Worm (Caenorhabditis elegans): ENCODE measurements around the gene C14A6.12.

The C14A6.12 gene

ce11 chrV:18161228-18161627 is 1.2 kb downstream of the C14A6.12 start, which contains the start of gene C14A6.13:
Gene C14A6.13 (minus strand): TSS chrV:18161328.
- TF ChIP-seq sox-2 (GFP tag; IDR thresholded peaks at IDR 0.05) (no peak), F13H6.1 (tag; optimal IDR thresholded peaks at IDR 0.05) (no peak), ets-4 (tag; optimal IDR thresholded peaks at IDR 0.05) (no peak), ahr-1 (tag; optimal IDR thresholded peaks at IDR 0.05) (no peak), C08G9.2 (tag; optimal IDR thresholded peaks at IDR 0.05) (no peak), pha-2 (tag; optimal IDR thresholded peaks at IDR 0.05) (no peak), hlh-30 (tag; optimal IDR thresholded peaks at IDR 0.05; ENCODE audit: insufficient read depth) (no peak), gmeb-2 (tag; optimal IDR thresholded peaks at IDR 0.05) (no peak), mec-3 (tag; optimal IDR thresholded peaks at IDR 0.05; ENCODE audit: borderline replicate concordance) (no peak), C38D4.7 (GFP tag; optimal IDR thresholded peaks at IDR 0.05) (no peak), lim-6 (tag; optimal IDR thresholded peaks at IDR 0.05) (no peak)

ce11 chrV:18158172-18158571 is 4.3 kb downstream of the C14A6.12 start:
- TF ChIP-seq eyg-1 (tag; optimal IDR thresholded peaks at IDR 0.05) (no peak), ztf-16 (tag; optimal IDR thresholded peaks at IDR 0.05) (no peak), pha-2 (tag; optimal IDR thresholded peaks at IDR 0.05) (no peak), che-1 (tag; optimal IDR thresholded peaks at IDR 0.05) (no peak), sdc-2 (tag; optimal IDR thresholded peaks at IDR 0.05) (no peak), ceh-34 (tag; optimal IDR thresholded peaks at IDR 0.05) (no peak), pqm-1 (tag; optimal IDR thresholded peaks at IDR 0.05) (no peak)

ce11 chrV:18157707-18158106 is 4.8 kb downstream of the C14A6.12 start, which contains the start of gene clec-48:
Gene clec-48 (plus strand): TSS chrV:18158026.
- TF ChIP-seq ceh-14 (tag; optimal IDR thresholded peaks at IDR 0.05) (no peak), nfya-1 (tag; optimal IDR thresholded peaks at IDR 0.05) (no peak), pha-2 (tag; optimal IDR thresholded peaks at IDR 0.05) (no peak), sox-2 (GFP tag; IDR thresholded peaks at IDR 0.05) (no peak), odd-2 (tag; optimal IDR thresholded peaks at IDR 0.05) (no peak), ceh-19 (GFP tag; optimal IDR thresholded peaks at IDR 0.05) (no peak), lim-6 (tag; optimal IDR thresholded peaks at IDR 0.05) (no peak), ceh-48 (tag; optimal IDR thresholded peaks at IDR 0.05) (no peak), K02D7.2 (tag; optimal IDR thresholded peaks at IDR 0.05) (no peak)

DNA sequence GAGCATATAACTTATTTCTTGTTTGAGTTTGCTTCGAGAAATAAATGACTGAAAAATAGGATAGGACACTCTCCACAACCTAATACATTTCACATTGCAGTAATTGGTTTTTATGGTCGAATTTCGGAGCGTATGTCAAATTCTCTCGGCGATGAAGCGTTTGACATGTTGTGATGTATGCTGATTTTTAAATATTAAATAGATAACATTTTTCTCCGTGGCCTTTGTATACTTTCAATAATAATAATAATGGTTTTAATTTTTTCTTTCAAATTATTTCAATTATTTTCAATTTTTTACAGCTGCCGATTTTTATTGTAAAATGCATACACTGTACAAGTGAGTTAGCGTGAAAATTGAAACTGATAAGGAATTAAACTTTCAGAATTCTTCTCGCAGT is 16.4 kb downstream of the C14A6.12 start, which contains the start of gene C14A6.3:
Gene C14A6.3 (plus strand): TSS at position 301 of the 400 bp plus-strand sequence.
- TF ChIP-seq dve-1 (tag; optimal IDR thresholded peaks at IDR 0.05), result no peak
- TF ChIP-seq K09A11.1 (tag; optimal IDR thresholded peaks at IDR 0.05; ENCODE audit: insufficient read depth), result no peak
- no peak for TF ChIP-seq elt-2 (tag; optimal IDR thresholded peaks at IDR 0.05)
- no peak for TF ChIP-seq unc-3 (GFP tag; conservative IDR thresholded peaks at IDR 0.05)
- TF ChIP-seq unc-3 (tag; optimal IDR thresholded peaks at IDR 0.05), result no peak
- no peak for TF ChIP-seq dmd-4 (tag; optimal IDR thresholded peaks at IDR 0.05; ENCODE audit: borderline replicate concordance)
- TF ChIP-seq ceh-45 (GFP tag; IDR thresholded peaks at IDR 0.05), result no peak
- no peak for TF ChIP-seq ets-4 (tag; optimal IDR thresholded peaks at IDR 0.05)
- no peak for TF ChIP-seq ceh-31 (tag; optimal IDR thresholded peaks at IDR 0.05)
- no peak for TF ChIP-seq ceh-30 (tag; optimal IDR thresholded peaks at IDR 0.05)
- TF ChIP-seq pha-2 (tag; optimal IDR thresholded peaks at IDR 0.05), result no peak
- TF ChIP-seq ceh-9 (tag; optimal IDR thresholded peaks at IDR 0.05), result no peak
- TF ChIP-seq unc-55 (GFP tag; optimal IDR thresholded peaks at IDR 0.05), result no peak
- TF ChIP-seq che-1 (tag; optimal IDR thresholded peaks at IDR 0.05), result no peak
- TF ChIP-seq pag-3 (tag; optimal IDR thresholded peaks at IDR 0.05; ENCODE audit: borderline replicate concordance), result no peak
- TF ChIP-seq lim-6 (tag; optimal IDR thresholded peaks at IDR 0.05), result no peak
- TF ChIP-seq syd-9 (tag; optimal IDR thresholded peaks at IDR 0.05), result no peak
